Worm (Caenorhabditis elegans) whole organism, early embryonic: ENCODE data around the gene moc-5.

Experiments used
- B0310.2 ChIP-seq: sonication (generic microtip); optimal IDR thresholded peaks from 2 replicates; lab custom pipeline; 2016; ENCODE audit warnings: mild to moderate bottlenecking, missing genetic modification characterization, missing compliant biosample characterization
- F13C5.2 ChIP-seq: sonication (generic microtip); optimal IDR thresholded peaks from 2 replicates; lab custom pipeline; 2017; ENCODE audit warnings: mild to moderate bottlenecking, missing genetic modification characterization, inconsistent platforms, missing compliant biosample characterization
- aly-1 ChIP-seq: sonication (generic microtip); optimal IDR thresholded peaks from 2 replicates; lab custom pipeline; 2016; ENCODE audit warnings: missing genetic modification characterization, missing compliant biosample characterization
- ama-1 ChIP-seq: fragments of 150-350 bp; optimal IDR thresholded peaks from 2 replicates; lab custom pipeline; 2014
- ceh-13 ChIP-seq: fragments of 200-800 bp; sonication (Bioruptor generic); optimal IDR thresholded peaks from 2 replicates; lab custom pipeline; 2018; ENCODE audit warnings: mild to moderate bottlenecking, missing genetic modification characterization, missing compliant biosample characterization
- ceh-36 ChIP-seq: sonication (generic microtip); optimal IDR thresholded peaks from 2 replicates; lab custom pipeline; 2016; ENCODE audit warnings: missing genetic modification characterization, inconsistent platforms, missing compliant biosample characterization
- ets-7 ChIP-seq: sonication (generic microtip); optimal IDR thresholded peaks from 2 replicates; lab custom pipeline; 2016; ENCODE audit warnings: missing genotype, missing genetic modification characterization, missing compliant biosample characterization
- flt-1 ChIP-seq: fragments of 200-800 bp; sonication (Bioruptor generic); IDR thresholded peaks from 2 replicates; pipeline ENCODE4 v1.3.6; 2022; ENCODE audit warnings: missing genetic modification characterization, missing compliant biosample characterization
- hmbx-1 ChIP-seq: sonication (generic microtip); optimal IDR thresholded peaks from 2 replicates; lab custom pipeline; 2016; ENCODE audit warnings: mild to moderate bottlenecking, missing genetic modification characterization, missing compliant biosample characterization
- hmg-4 ChIP-seq: fragments of 200-800 bp; sonication (Bioruptor generic); optimal IDR thresholded peaks from 2 replicates; lab custom pipeline; 2018; ENCODE audit warnings: mild to moderate bottlenecking, missing genetic modification characterization, missing compliant biosample characterization
- hnd-1 ChIP-seq: sonication (generic microtip); optimal IDR thresholded peaks from 2 replicates; lab custom pipeline; 2016; ENCODE audit warnings: missing genetic modification characterization, missing compliant biosample characterization
- pes-1 ChIP-seq: fragments of 200-800 bp; sonication (Bioruptor generic); IDR thresholded peaks from 2 replicates; pipeline ENCODE4 v1.3.6; 2022; ENCODE audit warnings: missing genetic modification reagents, missing genetic modification characterization, missing compliant biosample characterization
- scrt-1 ChIP-seq: fragments of 200-800 bp; sonication (Bioruptor generic); IDR thresholded peaks from 2 replicates; pipeline ENCODE4 v1.3.6; 2022; ENCODE audit warnings: missing genetic modification characterization, missing compliant biosample characterization
- sea-1 ChIP-seq: fragments of 200-800 bp; sonication (Bioruptor generic); conservative IDR thresholded peaks from 2 replicates; pipeline ENCODE4 v1.3.6; 2022; ENCODE audit warnings: missing genetic modification characterization, missing compliant biosample characterization
- tbx-11 ChIP-seq: fragments of 200-800 bp; sonication (Bioruptor generic); IDR thresholded peaks from 2 replicates; pipeline ENCODE4 v1.3.6; 2022; ENCODE audit warnings: missing genetic modification characterization, missing compliant biosample characterization
- tbx-37 ChIP-seq: fragments of 200-800 bp; sonication (Bioruptor generic); conservative IDR thresholded peaks from 2 replicates; pipeline ENCODE4 v1.3.6; 2022; ENCODE audit warnings: missing genetic modification reagents, missing genetic modification characterization, missing compliant biosample characterization
- tra-4 ChIP-seq: sonication (generic microtip); optimal IDR thresholded peaks from 2 replicates; lab custom pipeline; 2017; ENCODE audit warnings: missing genetic modification characterization, missing compliant biosample characterization

moc-5 gene

DNA sequence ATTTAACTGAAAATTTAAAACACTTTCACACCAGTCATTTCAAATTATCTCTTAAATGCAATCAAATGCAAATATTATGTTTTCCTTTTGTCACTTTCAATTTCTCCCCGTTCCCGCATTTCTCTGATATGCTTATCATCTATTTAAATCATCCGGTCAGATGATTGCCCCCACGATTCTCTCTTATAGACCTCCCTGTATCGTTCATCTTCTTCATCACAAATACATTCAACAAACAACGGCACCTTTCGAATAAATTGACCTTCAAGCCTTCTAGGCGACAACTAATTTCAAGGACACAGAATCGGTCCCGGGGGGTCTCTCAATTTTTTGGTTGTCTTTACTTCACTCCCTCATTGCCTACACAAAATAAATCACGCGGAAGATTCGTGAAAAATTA lies 16.9 kb downstream of the moc-5 start:
- TF ChIP-seq ceh-36 (tag; lab: Kevin White, UChicago) = no peak
- no peak for TF ChIP-seq tbx-37 (GFP tag; lab: Robert Waterston, UW)
- no peak for TF ChIP-seq tra-4 (tag; lab: Kevin White, UChicago)
- no peak for TF ChIP-seq sea-1
- TF ChIP-seq scrt-1 (GFP tag; lab: Robert Waterston, UW) = no peak
- no peak for TF ChIP-seq hmbx-1 (tag; lab: Kevin White, UChicago)
- TF ChIP-seq flt-1 = no peak
- no peak for TF ChIP-seq F13C5.2 (tag; lab: Kevin White, UChicago)
- no peak for TF ChIP-seq aly-1 (tag; lab: Kevin White, UChicago)
- no peak for TF ChIP-seq B0310.2 (tag; lab: Kevin White, UChicago)
- TF ChIP-seq ceh-13 (GFP tag; lab: Kevin White, UChicago) = no peak
- TF ChIP-seq hmg-4 (GFP tag; lab: Kevin White, UChicago) = no peak
- TF ChIP-seq ets-7 (tag; lab: Kevin White, UChicago) = no peak
- TF ChIP-seq ama-1 (lab: Kevin White, UChicago) = no peak
- TF ChIP-seq hnd-1 (tag; lab: Kevin White, UChicago) = no peak
- no peak for TF ChIP-seq pes-1 (GFP tag; lab: Robert Waterston, UW)
- no peak for TF ChIP-seq tbx-11 (GFP tag; lab: Robert Waterston, UW)

DNA sequence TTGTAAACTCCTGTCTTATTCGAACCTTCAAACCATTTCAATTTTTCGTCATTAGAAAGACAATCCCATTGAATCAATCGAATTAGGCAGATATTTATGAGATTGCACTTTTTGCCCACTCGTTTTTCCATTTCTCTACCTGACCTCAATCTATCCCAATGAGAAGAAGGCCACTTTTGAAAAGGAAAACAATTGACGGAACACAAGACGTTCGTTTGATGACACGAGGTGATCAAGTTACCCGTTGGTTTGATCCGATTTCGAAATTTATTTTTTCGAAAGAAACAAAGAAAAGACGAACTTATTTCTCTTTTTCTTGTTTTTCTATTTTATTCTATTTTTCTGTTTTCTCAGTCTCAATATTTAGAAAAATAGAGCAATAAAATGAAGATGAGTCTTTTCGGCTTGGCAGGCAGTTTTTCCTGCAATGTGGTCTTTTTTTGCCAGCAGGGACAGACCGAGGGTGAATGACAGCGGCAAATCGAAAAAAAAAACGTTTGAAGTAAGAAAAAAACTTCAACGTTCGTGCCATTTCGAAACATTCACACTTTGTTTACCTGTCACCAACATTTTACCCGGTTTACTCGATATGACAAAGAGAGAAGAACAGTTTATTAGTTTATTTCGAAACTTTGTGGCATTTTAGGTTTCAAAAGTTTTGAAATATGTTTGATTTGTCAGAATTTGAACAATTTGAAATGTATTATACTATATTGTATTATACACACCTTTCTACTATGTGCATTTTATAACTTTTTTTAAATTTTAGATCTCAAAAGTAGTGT lies 17.6 kb downstream of the moc-5 start:
- TF ChIP-seq tbx-37 (GFP tag; lab: Robert Waterston, UW) = no peak
- no peak for TF ChIP-seq hmbx-1 (tag; lab: Kevin White, UChicago)
- TF ChIP-seq ceh-13 (GFP tag; lab: Kevin White, UChicago) = no peak
- no peak for TF ChIP-seq sea-1
- TF ChIP-seq ets-7 (tag; lab: Kevin White, UChicago) = no peak
- no peak for TF ChIP-seq hmg-4 (GFP tag; lab: Kevin White, UChicago)
- no peak for TF ChIP-seq scrt-1 (GFP tag; lab: Robert Waterston, UW)

DNA sequence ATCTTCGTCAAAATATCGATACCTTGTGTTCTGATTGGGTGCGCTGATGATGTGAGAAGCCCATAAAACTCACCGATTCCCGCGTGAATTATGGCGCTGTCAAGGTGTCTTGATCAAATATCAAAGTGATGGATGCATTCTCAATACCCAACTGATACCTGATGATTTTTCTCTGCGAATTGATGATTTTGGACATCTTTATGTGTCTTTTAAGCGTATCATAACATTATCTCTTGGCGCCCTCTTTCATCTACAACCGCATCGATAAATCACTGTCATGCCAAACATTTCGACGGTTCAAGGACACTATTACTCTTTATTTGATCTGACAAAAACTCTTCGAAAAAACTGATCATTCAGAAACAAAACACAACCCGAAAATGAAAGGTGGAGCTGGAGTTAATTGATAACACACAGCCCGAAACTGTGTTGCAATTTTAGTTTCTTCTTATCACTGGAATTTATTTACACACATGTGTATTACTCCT lies 18.5 kb downstream of the moc-5 start:
- TF ChIP-seq tbx-11 (GFP tag; lab: Robert Waterston, UW) (no peak), hmg-4 (GFP tag; lab: Kevin White, UChicago) (no peak), ceh-36 (tag; lab: Kevin White, UChicago) (no peak), ceh-13 (GFP tag; lab: Kevin White, UChicago) (no peak), hnd-1 (tag; lab: Kevin White, UChicago) (no peak), sea-1 (no peak), tra-4 (tag; lab: Kevin White, UChicago) (no peak), F13C5.2 (tag; lab: Kevin White, UChicago) (no peak), B0310.2 (tag; lab: Kevin White, UChicago) (no peak), aly-1 (tag; lab: Kevin White, UChicago) (no peak), pes-1 (GFP tag; lab: Robert Waterston, UW) (no peak), tbx-37 (GFP tag; lab: Robert Waterston, UW) (no peak), flt-1 (no peak), ama-1 (lab: Kevin White, UChicago) (no peak), hmbx-1 (tag; lab: Kevin White, UChicago) (no peak), ets-7 (tag; lab: Kevin White, UChicago) (no peak)

DNA sequence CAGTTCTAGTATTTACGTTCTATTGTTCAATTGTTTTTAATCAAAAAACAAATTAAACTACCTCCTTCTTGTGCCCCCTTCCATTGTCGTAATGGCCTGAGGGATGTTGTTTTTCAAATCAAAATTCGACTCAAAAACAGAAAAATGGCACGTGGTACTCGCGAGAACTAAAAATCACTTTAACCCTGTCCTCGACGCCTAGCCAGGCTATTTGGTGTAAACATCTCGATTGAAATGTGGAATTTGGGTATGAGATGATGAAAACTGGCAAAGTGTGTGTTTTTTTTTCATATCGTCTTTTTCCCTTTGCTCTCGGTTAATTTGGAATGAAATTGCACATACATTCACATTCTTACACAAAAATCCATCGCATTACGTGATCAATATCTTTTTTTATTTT lies 19.1 kb downstream of the moc-5 start:
- TF ChIP-seq hnd-1 (tag; lab: Kevin White, UChicago) = no peak
- no peak for TF ChIP-seq aly-1 (tag; lab: Kevin White, UChicago)
- TF ChIP-seq B0310.2 (tag; lab: Kevin White, UChicago) = no peak
- no peak for TF ChIP-seq ceh-13 (GFP tag; lab: Kevin White, UChicago)
- no peak for TF ChIP-seq tra-4 (tag; lab: Kevin White, UChicago)
- TF ChIP-seq flt-1 = no peak
- TF ChIP-seq F13C5.2 (tag; lab: Kevin White, UChicago) = no peak
- no peak for TF ChIP-seq scrt-1 (GFP tag; lab: Robert Waterston, UW)
- TF ChIP-seq hmg-4 (GFP tag; lab: Kevin White, UChicago) = no peak
- no peak for TF ChIP-seq ets-7 (tag; lab: Kevin White, UChicago)
- TF ChIP-seq pes-1 (GFP tag; lab: Robert Waterston, UW) = no peak
- no peak for TF ChIP-seq ceh-36 (tag; lab: Kevin White, UChicago)
- no peak for TF ChIP-seq hmbx-1 (tag; lab: Kevin White, UChicago)
- no peak for TF ChIP-seq tbx-37 (GFP tag; lab: Robert Waterston, UW)
- TF ChIP-seq tbx-11 (GFP tag; lab: Robert Waterston, UW) = no peak
- TF ChIP-seq ama-1 (lab: Kevin White, UChicago) = no peak
- TF ChIP-seq sea-1 = no peak

DNA sequence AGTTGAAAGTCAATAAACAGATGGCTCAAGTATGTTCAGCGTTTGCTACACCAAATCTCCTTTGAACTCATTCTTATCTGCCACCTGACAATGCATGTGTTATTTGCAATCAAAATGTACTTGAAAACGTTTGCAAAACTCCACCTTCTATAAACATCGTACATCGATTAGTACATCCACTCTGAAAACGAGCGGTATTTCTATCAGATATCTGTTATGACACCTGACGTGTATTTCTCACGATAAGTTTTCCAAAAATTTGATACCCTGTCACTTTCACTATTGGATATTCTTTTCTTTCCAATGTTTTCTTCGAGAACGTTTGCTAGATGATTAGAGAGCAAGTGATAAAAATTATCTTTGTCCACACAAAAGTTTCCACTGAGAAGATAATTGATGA lies 21.4 kb downstream of the moc-5 start:
- TF ChIP-seq B0310.2 (tag; lab: Kevin White, UChicago) = no peak
- TF ChIP-seq flt-1 = no peak
- TF ChIP-seq ceh-13 (GFP tag; lab: Kevin White, UChicago) = no peak
- TF ChIP-seq tbx-11 (GFP tag; lab: Robert Waterston, UW) = no peak
- TF ChIP-seq aly-1 (tag; lab: Kevin White, UChicago) = no peak
- TF ChIP-seq sea-1 = no peak
- no peak for TF ChIP-seq scrt-1 (GFP tag; lab: Robert Waterston, UW)
- no peak for TF ChIP-seq ama-1 (lab: Kevin White, UChicago)

DNA sequence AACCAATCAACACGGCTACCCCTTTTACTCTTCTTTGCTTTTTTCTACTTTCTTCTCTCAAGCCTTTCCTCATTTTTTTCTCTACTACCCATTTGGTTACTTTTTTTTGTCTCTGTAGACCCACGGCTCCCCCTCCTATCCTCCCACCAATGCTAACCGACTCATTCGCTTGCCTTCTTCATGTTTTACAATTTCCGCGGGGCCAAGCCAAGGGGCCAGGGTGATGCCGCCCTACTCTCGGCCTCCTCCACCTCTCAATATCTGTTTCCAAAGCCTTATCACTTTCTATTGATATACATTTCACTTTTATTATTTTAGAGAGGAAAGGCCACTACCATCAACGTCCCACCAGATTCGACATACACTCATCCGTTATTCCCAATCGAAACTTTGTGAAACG lies 22.4 kb downstream of the moc-5 start, which contains the start of gene F49E2.5:
Gene F49E2.5, plus strand, starts transcription at position 301 of the 400 bp plus-strand sequence.
- TF ChIP-seq tbx-37 (GFP tag; lab: Robert Waterston, UW) (no peak), hmbx-1 (tag; lab: Kevin White, UChicago) (no peak), F13C5.2 (tag; lab: Kevin White, UChicago) (no peak), ets-7 (tag; lab: Kevin White, UChicago) (no peak), ceh-36 (tag; lab: Kevin White, UChicago) (no peak), tra-4 (tag; lab: Kevin White, UChicago) (no peak), ama-1 (lab: Kevin White, UChicago) (no peak), B0310.2 (tag; lab: Kevin White, UChicago) (no peak), scrt-1 (GFP tag; lab: Robert Waterston, UW) (no peak), tbx-11 (GFP tag; lab: Robert Waterston, UW) (no peak), aly-1 (tag; lab: Kevin White, UChicago) (no peak), ceh-13 (GFP tag; lab: Kevin White, UChicago) (no peak)
